Worm (Caenorhabditis elegans): ENCODE data around the gene Y62H9A.13.

DNA sequence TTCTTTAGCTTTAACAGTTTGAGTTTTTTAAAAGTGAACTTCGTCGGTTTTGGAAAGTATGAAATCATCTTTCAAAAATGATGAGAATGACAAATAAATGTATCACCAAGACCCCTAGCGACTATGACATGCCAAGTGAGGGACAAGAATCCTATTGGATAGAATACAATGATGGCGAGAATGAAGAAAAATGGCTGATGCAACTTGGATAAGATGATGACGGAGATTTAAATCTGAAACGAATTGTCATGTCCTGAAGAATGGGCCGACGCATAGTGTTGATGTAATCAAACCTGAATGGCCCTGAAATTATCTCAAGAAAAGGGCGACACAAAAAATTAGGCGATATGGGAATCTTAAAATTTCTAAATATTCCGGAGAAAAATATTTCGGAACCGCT lies 46.9 kb downstream of the Y62H9A.13 start:
- no peak for TF ChIP-seq fkh-10 (GFP tag; optimal IDR thresholded peaks at IDR 0.05)
- no peak for TF ChIP-seq lin-11 (tag; optimal IDR thresholded peaks at IDR 0.05)
- TF ChIP-seq elt-2 (tag; optimal IDR thresholded peaks at IDR 0.05): no peak
- no peak for TF ChIP-seq madf-2 (tag; optimal IDR thresholded peaks at IDR 0.05)
- no peak for TF ChIP-seq fax-1 (tag; optimal IDR thresholded peaks at IDR 0.05)
- TF ChIP-seq ceh-45 (GFP tag; IDR thresholded peaks at IDR 0.05): no peak
- TF ChIP-seq pax-1 (tag; optimal IDR thresholded peaks at IDR 0.05): no peak
- TF ChIP-seq unc-55 (GFP tag; optimal IDR thresholded peaks at IDR 0.05): no peak
- TF ChIP-seq nhr-232 (tag; optimal IDR thresholded peaks at IDR 0.05): no peak

Data from whole organism, late embryonic.